Worm (Caenorhabditis elegans): Measurements from ENCODE around the gene C02B8.1.
A peak's percentile ranks its signal among the peaks of the same experiment; 100 is the strongest.

ce11 chrX:8157132-8157531, 9.6 kb downstream of the C02B8.1 start:
- TF ChIP-seq fkh-6 (tag; optimal IDR thresholded peaks at IDR 0.05) (no peak), rnt-1 (tag; optimal IDR thresholded peaks at IDR 0.05) (no peak), ets-4 (tag; optimal IDR thresholded peaks at IDR 0.05) (no peak), hlh-6 (tag; optimal IDR thresholded peaks at IDR 0.05) (no peak), dve-1 (tag; optimal IDR thresholded peaks at IDR 0.05) (no peak), ahr-1 (tag; optimal IDR thresholded peaks at IDR 0.05) (no peak), pros-1 (tag; optimal IDR thresholded peaks at IDR 0.05) (no peak), unc-55 (GFP tag; optimal IDR thresholded peaks at IDR 0.05) (peak; percentile 28), sox-2 (GFP tag; IDR thresholded peaks at IDR 0.05) (no peak; the same call in 1 of the 2 replicates)

All from whole organism, late embryonic.